Worm (Caenorhabditis elegans): ENCODE measurements around the gene F07C3.3.

DNA sequence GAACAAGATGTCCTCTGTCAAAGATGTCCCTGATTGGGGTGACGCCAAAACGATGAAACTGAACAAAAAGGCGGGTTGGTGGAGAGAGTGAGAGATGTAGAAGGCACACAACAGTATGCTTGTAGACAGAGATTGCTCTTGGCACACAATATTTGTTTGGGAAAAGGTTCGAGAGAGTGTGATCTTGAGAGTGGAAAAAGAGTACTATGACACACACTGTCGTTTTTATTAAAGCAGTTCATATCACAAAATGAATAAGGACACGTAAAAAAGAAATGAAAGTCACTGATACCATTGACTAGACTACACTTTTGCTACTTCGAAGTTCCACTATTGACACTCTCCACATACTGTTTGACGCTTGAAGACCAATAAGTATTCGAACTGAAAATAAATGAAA, 23.3 kb upstream of the F07C3.3 start:
- TF ChIP-seq him-1 (tag; optimal IDR thresholded peaks at IDR 0.05): no peak
- TF ChIP-seq dao-5 (tag; optimal IDR thresholded peaks at IDR 0.05): no peak

Measured in whole organism, L4/young adult.